Worm (Caenorhabditis elegans): ENCODE data around the gene gcy-27.

ce11 chrIV:17475743-17476142 is 39.3 kb upstream of the gcy-27 start, which contains the start of gene grl-24:
- no peak for TF ChIP-seq F13H6.1 (tag; optimal IDR thresholded peaks at IDR 0.05)
- TF ChIP-seq ama-1 (optimal IDR thresholded peaks at IDR 0.05), result no peak
- TF ChIP-seq ztf-11 (tag; optimal IDR thresholded peaks at IDR 0.05), result no peak
- no peak for TF ChIP-seq unc-55 (GFP tag; optimal IDR thresholded peaks at IDR 0.05)
- no peak for TF ChIP-seq peb-1 (tag; optimal IDR thresholded peaks at IDR 0.05)
- TF ChIP-seq aly-2 (tag; optimal IDR thresholded peaks at IDR 0.05), result no peak
- TF ChIP-seq zag-1 (tag; optimal IDR thresholded peaks at IDR 0.05), result no peak
- TF ChIP-seq nhr-11 (tag; optimal IDR thresholded peaks at IDR 0.05), result no peak

All from whole organism, L2 larva.